Worm (Caenorhabditis elegans): Measurements from ENCODE around the gene emb-27.
A peak's percentile ranks its signal among the peaks of the same experiment; 100 is the strongest.

The emb-27 gene

ce11 chrII:8162120-8162648, at the start of gene emb-27, which contains the start of gene rrf-3:
TSS of gene emb-27 (minus strand) at chrII:8162170.
TSS of gene rrf-3 (plus strand) at chrII:8162465.
- TF ChIP-seq snu-23 (GFP tag; optimal IDR thresholded peaks at IDR 0.05) (peak; percentile 56), unc-30 (tag; optimal IDR thresholded peaks at IDR 0.05) (no peak), Y116A8C.19 (tag; optimal IDR thresholded peaks at IDR 0.05; ENCODE audit: borderline replicate concordance) (no peak), rnt-1 (tag; optimal IDR thresholded peaks at IDR 0.05) (peak; percentile 34), dpl-1 (GFP tag; optimal IDR thresholded peaks at IDR 0.05) (peak; percentile 65 to 84 (median 73)), ets-5 (GFP tag; IDR thresholded peaks at IDR 0.05) (no peak), jun-1 (tag; optimal IDR thresholded peaks at IDR 0.05) (no peak), elt-2 (tag; optimal IDR thresholded peaks at IDR 0.05) (no peak), nhr-28 (tag; optimal IDR thresholded peaks at IDR 0.05) (no peak), egl-13 (tag; optimal IDR thresholded peaks at IDR 0.05) (no peak), ces-1 (GFP tag; optimal IDR thresholded peaks at IDR 0.05) (no peak), mef-2 (tag; optimal IDR thresholded peaks at IDR 0.05) (no peak), lin-15B (tag; optimal IDR thresholded peaks at IDR 0.05) (peak; percentile 84), vab-15 (tag; optimal IDR thresholded peaks at IDR 0.05) (no peak), ama-1 (optimal IDR thresholded peaks at IDR 0.05) (no peak), tlp-1 (tag; optimal IDR thresholded peaks at IDR 0.05) (no peak), lin-35 (GFP tag; optimal IDR thresholded peaks at IDR 0.05) (peak; percentile 75 to 83), aha-1 (tag; optimal IDR thresholded peaks at IDR 0.05) (no peak), mdl-1 (tag; optimal IDR thresholded peaks at IDR 0.05) (no peak), fkh-10 (GFP tag; optimal IDR thresholded peaks at IDR 0.05) (no peak), F16B12.6 (tag; optimal IDR thresholded peaks at IDR 0.05) (peak; percentile 42), ceh-90 (tag; optimal IDR thresholded peaks at IDR 0.05) (no peak), unc-86 (tag; optimal IDR thresholded peaks at IDR 0.05) (no peak), lin-14 (GFP tag; optimal IDR thresholded peaks at IDR 0.05) (peak; percentile 64), lir-3 (tag; optimal IDR thresholded peaks at IDR 0.05; ENCODE audit: poor library complexity) (no peak), ceh-63 (GFP tag; optimal IDR thresholded peaks at IDR 0.05) (no peak), ceh-88 (GFP tag; IDR thresholded peaks at IDR 0.05) (no peak), efl-1 (optimal IDR thresholded peaks at IDR 0.05) (peak; percentile 65 to 73), efl-1 (GFP tag; optimal IDR thresholded peaks at IDR 0.05 in 1 of 2) (peak; percentile 80 to 96), skn-1 (tag; optimal IDR thresholded peaks at IDR 0.05) (peak; percentile 68), nhr-11 (tag; optimal IDR thresholded peaks at IDR 0.05) (no peak), nhr-19 (GFP tag; conservative IDR thresholded peaks at IDR 0.05) (no peak), ztf-11 (tag; optimal IDR thresholded peaks at IDR 0.05) (no peak), hlh-17 (GFP tag; optimal IDR thresholded peaks at IDR 0.05; ENCODE audit: borderline replicate concordance) (no peak), nhr-20 (tag; optimal IDR thresholded peaks at IDR 0.05) (peak; percentile 15), nhr-85 (tag) (peak; percentile 33), nhr-71 (tag; optimal IDR thresholded peaks at IDR 0.05) (no peak), nhr-47 (tag; optimal IDR thresholded peaks at IDR 0.05) (peak; percentile 15), swsn-7 (tag; optimal IDR thresholded peaks at IDR 0.05) (peak; percentile 14), nhr-90 (tag; optimal IDR thresholded peaks at IDR 0.05; ENCODE audit: poor library complexity) (no peak), ceh-82 (tag; optimal IDR thresholded peaks at IDR 0.05) (peak in 1 of 3 experiments; percentile 51), unc-98 (GFP tag; IDR thresholded peaks at IDR 0.05) (no peak), blmp-1 (tag; optimal IDR thresholded peaks at IDR 0.05) (no peak), dsc-1 (tag; optimal IDR thresholded peaks at IDR 0.05) (no peak), lin-13 (GFP tag; optimal IDR thresholded peaks at IDR 0.05) (peak; percentile 16), isw-1 (GFP tag; IDR thresholded peaks at IDR 0.05) (no peak), zag-1 (tag; optimal IDR thresholded peaks at IDR 0.05) (no peak), hlh-4 (tag; optimal IDR thresholded peaks at IDR 0.05) (no peak), xbp-1 (tag; optimal IDR thresholded peaks at IDR 0.05) (peak; percentile 25), mab-9 (GFP tag; IDR thresholded peaks at IDR 0.05) (no peak), pax-3 (tag; optimal IDR thresholded peaks at IDR 0.05) (no peak), lsy-2 (tag; optimal IDR thresholded peaks at IDR 0.05) (peak; percentile 47 to 88), fos-1 (tag; optimal IDR thresholded peaks at IDR 0.05) (no peak), C34B4.2 (tag; optimal IDR thresholded peaks at IDR 0.05) (no peak)

All from whole organism, L1 larva.